Fruit fly (Drosophila melanogaster) whole organism, embryonic: ENCODE measurements around the gene CG5021.

ENCODE experiments used
- Aef1 ChIP-seq: fragments of 200-800 bp; sonication (Bioruptor generic); IDR thresholded peaks from 3 replicates; pipeline ENCODE4 v1.3.6; 2022; ENCODE audit warnings: missing biosample characterization, missing genetic modification characterization
- Antp ChIP-seq: fragments of 200-800 bp; sonication (Bioruptor generic); optimal IDR thresholded peaks from 3 replicates; lab custom pipeline; 2016; ENCODE audit warnings: missing biosample characterization, missing genetic modification characterization
- BEAF-32 ChIP-seq: fragments of 200-800 bp; sonication (Bioruptor generic); optimal IDR thresholded peaks from 3 replicates; lab custom pipeline; 2017; ENCODE audit warnings: missing biosample characterization, missing genetic modification characterization, mild to moderate bottlenecking, moderate library complexity, missing genetic modification reagents
- Bgb ChIP-seq: fragments of 200-800 bp; sonication (Bioruptor generic); IDR thresholded peaks from 2 replicates; pipeline ENCODE4 v1.3.6; 2022; ENCODE audit warnings: missing biosample characterization, missing genetic modification characterization; ENCODE audit not compliant: partially characterized antibody
- CG12299 ChIP-seq: fragments of 200-800 bp; sonication (Bioruptor generic); optimal IDR thresholded peaks from 2 replicates; lab custom pipeline; 2018; ENCODE audit warnings: missing biosample characterization, mild to moderate bottlenecking, missing genetic modification characterization
- CG13775 ChIP-seq: fragments of 200-800 bp; sonication (Bioruptor generic); optimal IDR thresholded peaks from 3 replicates; lab custom pipeline; 2017; ENCODE audit warnings: missing biosample characterization, mild to moderate bottlenecking, missing genetic modification characterization
- CG14860 ChIP-seq: fragments of 200-800 bp; sonication (Bioruptor generic); IDR thresholded peaks from 3 replicates; pipeline ENCODE4 v1.3.6; 2022; ENCODE audit warnings: missing biosample characterization, missing genetic modification characterization; ENCODE audit not compliant: partially characterized antibody
- CG15696 ChIP-seq: fragments of 200-800 bp; sonication (Bioruptor generic); optimal IDR thresholded peaks from 2 replicates; lab custom pipeline; 2019; ENCODE audit warnings: missing biosample characterization, mild to moderate bottlenecking, missing genetic modification characterization, moderate library complexity
- CG16813 ChIP-seq: fragments of 200-800 bp; sonication (Bioruptor generic); IDR thresholded peaks from 3 replicates; pipeline ENCODE4 v1.3.6; 2022; ENCODE audit warnings: missing biosample characterization, missing genetic modification characterization; ENCODE audit not compliant: partially characterized antibody
- CG17385 ChIP-seq: fragments of 200-800 bp; sonication (Bioruptor generic); optimal IDR thresholded peaks from 3 replicates; lab custom pipeline; 2018; ENCODE audit warnings: missing biosample characterization, mild to moderate bottlenecking, missing genetic modification characterization
- CG2889 ChIP-seq: fragments of 200-800 bp; sonication (Bioruptor generic); IDR thresholded peaks from 3 replicates; pipeline ENCODE4 v1.3.6; 2022; ENCODE audit warnings: missing biosample characterization, missing genetic modification characterization
- CG3726 ChIP-seq: fragments of 200-800 bp; sonication (Bioruptor generic); IDR thresholded peaks from 3 replicates; pipeline ENCODE4, ENCODE4 v1.3.6; 2022; ENCODE audit warnings: missing biosample characterization, missing genetic modification characterization
- CG4424 ChIP-seq: fragments of 200-800 bp; sonication (Bioruptor generic); optimal IDR thresholded peaks from 3 replicates; lab custom pipeline; 2016; ENCODE audit warnings: missing biosample characterization, missing genetic modification characterization
- CG4617 ChIP-seq: fragments of 200-800 bp; sonication (Bioruptor generic); optimal IDR thresholded peaks from 3 replicates; lab custom pipeline; 2016; ENCODE audit warnings: missing biosample characterization, missing genetic modification characterization, borderline replicate concordance
- CG5180 ChIP-seq: fragments of 200-800 bp; sonication (Bioruptor generic); optimal IDR thresholded peaks from 3 replicates; lab custom pipeline; 2017; ENCODE audit warnings: missing biosample characterization, missing genetic modification characterization, mild to moderate bottlenecking, moderate library complexity, missing genetic modification reagents
- CG7745 ChIP-seq: fragments of 200-800 bp; sonication (Bioruptor generic); optimal IDR thresholded peaks from 2 replicates; lab custom pipeline; 2018; ENCODE audit warnings: missing biosample characterization, mild to moderate bottlenecking, missing genetic modification characterization, moderate library complexity
- CG7786 ChIP-seq: fragments of 200-800 bp; sonication (Bioruptor generic); optimal IDR thresholded peaks from 2 replicates; lab custom pipeline; 2016; ENCODE audit warnings: missing biosample characterization, missing genetic modification characterization
- CG8281 ChIP-seq: fragments of 200-800 bp; sonication (Bioruptor generic); optimal IDR thresholded peaks from 2 replicates; lab custom pipeline; 2018; ENCODE audit warnings: missing biosample characterization, mild to moderate bottlenecking, missing genetic modification characterization, moderate library complexity
- CG8388 ChIP-seq: fragments of 200-800 bp; sonication (Bioruptor generic); optimal IDR thresholded peaks from 2 replicates; lab custom pipeline; 2019; ENCODE audit warnings: missing biosample characterization, mild to moderate bottlenecking, missing genetic modification characterization, moderate library complexity
- CG9797 ChIP-seq: fragments of 200-800 bp; sonication (Bioruptor generic); optimal IDR thresholded peaks from 3 replicates; lab custom pipeline; 2018; ENCODE audit warnings: missing biosample characterization, mild to moderate bottlenecking, missing genetic modification characterization
- CrebB ChIP-seq: fragments of 200-800 bp; sonication (Bioruptor generic); optimal IDR thresholded peaks from 3 replicates; lab custom pipeline; 2018; ENCODE audit warnings: missing biosample characterization, mild to moderate bottlenecking, missing genetic modification characterization
- E2f1 ChIP-seq: fragments of 200-800 bp; sonication (Bioruptor generic); IDR thresholded peaks from 2 replicates; pipeline ENCODE4 v1.3.6; 2022; ENCODE audit warnings: missing biosample characterization, missing genetic modification characterization
- Ets97D ChIP-seq: fragments of 200-800 bp; sonication (Bioruptor generic); optimal IDR thresholded peaks from 3 replicates; lab custom pipeline; 2016; ENCODE audit warnings: missing biosample characterization, missing genetic modification characterization
- Med ChIP-seq: fragments of 200-800 bp; sonication (Bioruptor generic); peaks from one replicate; lab custom pipeline; 2016; ENCODE audit warnings: missing biosample characterization, missing genetic modification characterization, mild to moderate bottlenecking, inconsistent platforms, moderate library complexity
- Nf-YC ChIP-seq: fragments of 200-800 bp; optimal IDR thresholded peaks from 3 replicates; lab custom pipeline; 2019; ENCODE audit warnings: missing biosample characterization, mild to moderate bottlenecking, missing genetic modification characterization, moderate library complexity
- NfI ChIP-seq: fragments of 200-800 bp; sonication (Bioruptor generic); optimal IDR thresholded peaks from 3 replicates; lab custom pipeline; 2018; ENCODE audit warnings: missing biosample characterization, mild to moderate bottlenecking, missing genetic modification characterization, moderate library complexity
- Oli ChIP-seq: fragments of 200-800 bp; sonication (Bioruptor generic); optimal IDR thresholded peaks from 2 replicates; lab custom pipeline; 2018; ENCODE audit warnings: missing biosample characterization, mild to moderate bottlenecking, missing genetic modification characterization, moderate library complexity
- az2 ChIP-seq: fragments of 200-800 bp; sonication (Bioruptor generic); optimal IDR thresholded peaks from 3 replicates; lab custom pipeline; 2016; ENCODE audit warnings: missing biosample characterization, missing genetic modification characterization
- bsh ChIP-seq, 2 experiments: fragments of 200-800 bp; sonication (Bioruptor generic); optimal IDR thresholded peaks; 2 replicates each; lab custom pipeline; 2017 to 2018; ENCODE audit warnings: mild to moderate bottlenecking in 2 of 2, missing biosample characterization in 2 of 2, missing genetic modification characterization in 2 of 2, moderate library complexity in 1 of 2
- exex ChIP-seq: fragments of 200-800 bp; sonication (Bioruptor generic); optimal IDR thresholded peaks from 4 replicates; lab custom pipeline; 2018; ENCODE audit warnings: missing biosample characterization, mild to moderate bottlenecking, missing genetic modification characterization, moderate library complexity
- fd64A ChIP-seq: fragments of 200-800 bp; sonication (Bioruptor generic); optimal IDR thresholded peaks from 3 replicates; lab custom pipeline; 2018; ENCODE audit warnings: missing biosample characterization, mild to moderate bottlenecking, missing genetic modification characterization
- gcm ChIP-seq: fragments of 200-800 bp; sonication (Bioruptor generic); optimal IDR thresholded peaks from 2 replicates; lab custom pipeline; 2019; ENCODE audit warnings: missing biosample characterization, mild to moderate bottlenecking, missing genetic modification characterization, moderate library complexity
- gfzf ChIP-seq: fragments of 200-800 bp; sonication (Bioruptor generic); optimal IDR thresholded peaks from 2 replicates; lab custom pipeline; 2016; ENCODE audit warnings: missing biosample characterization, mild to moderate bottlenecking, missing genetic modification characterization, moderate library complexity
- grau ChIP-seq: fragments of 200-800 bp; optimal IDR thresholded peaks from 3 replicates; lab custom pipeline; 2019; ENCODE audit warnings: missing biosample characterization, mild to moderate bottlenecking, missing genetic modification characterization, moderate library complexity
- ham ChIP-seq: fragments of 200-800 bp; sonication (Bioruptor generic); IDR thresholded peaks from 2 replicates; pipeline ENCODE4 v1.3.6; 2022; ENCODE audit warnings: missing biosample characterization, missing genetic modification characterization
- her ChIP-seq: fragments of 200-800 bp; sonication (Bioruptor generic); optimal IDR thresholded peaks from 2 replicates; lab custom pipeline; 2016; ENCODE audit warnings: missing biosample characterization, missing genetic modification characterization
- ind ChIP-seq: fragments of 200-800 bp; sonication (Bioruptor generic); optimal IDR thresholded peaks from 3 replicates; lab custom pipeline; 2016; ENCODE audit warnings: missing biosample characterization, missing genetic modification characterization
- ken ChIP-seq: fragments of 200-800 bp; sonication (Bioruptor generic); IDR thresholded peaks from 3 replicates; pipeline ENCODE4 v1.3.6; 2022; ENCODE audit warnings: missing biosample characterization, missing genetic modification characterization
- klu ChIP-seq: fragments of 200-800 bp; sonication (Bioruptor generic); IDR thresholded peaks from 2 replicates; pipeline ENCODE4 v1.3.6; 2022; ENCODE audit warnings: missing biosample characterization, missing genetic modification characterization
- lov ChIP-seq, 2 experiments: fragments of 200-800 bp in 1 of 2; fragments of >200 bp in 1 of 2; sonication (Bioruptor generic) in 1 of 2; IDR thresholded peaks in 1 of 2; optimal IDR thresholded peaks in 1 of 2; 2 replicates in 1 of 2; 3 replicates in 1 of 2; pipeline versions ENCODE4 v1.3.6 to Lab custom; 2017 to 2022; ENCODE audit warnings: missing biosample characterization in 1 of 2, missing genetic modification characterization in 1 of 2
- onecut ChIP-seq: fragments of 200-800 bp; sonication (Bioruptor generic); IDR thresholded peaks from 2 replicates; pipeline ENCODE4 v1.3.6; 2022; ENCODE audit warnings: missing biosample characterization, missing genetic modification characterization
- peb ChIP-seq: fragments of 200-800 bp; sonication (Bioruptor generic); IDR thresholded peaks from 2 replicates; pipeline ENCODE4 v1.3.6; 2022; ENCODE audit warnings: missing biosample characterization, missing genetic modification characterization
- phol ChIP-seq: fragments of 200-800 bp; sonication (Bioruptor generic); optimal IDR thresholded peaks from 3 replicates; lab custom pipeline; 2018; ENCODE audit warnings: missing biosample characterization, mild to moderate bottlenecking, missing genetic modification characterization, moderate library complexity
- pita ChIP-seq: fragments of 200-800 bp; sonication (Bioruptor generic); optimal IDR thresholded peaks from 2 replicates; lab custom pipeline; 2017; ENCODE audit warnings: missing biosample characterization, mild to moderate bottlenecking, missing genetic modification characterization
- pnt ChIP-seq: fragments of 200-800 bp; sonication (Bioruptor generic); optimal IDR thresholded peaks from 3 replicates; lab custom pipeline; 2016; ENCODE audit warnings: missing biosample characterization, missing genetic modification characterization
- slbo ChIP-seq: fragments of 200-800 bp; sonication (Bioruptor generic); IDR thresholded peaks from 2 replicates; pipeline ENCODE4 v1.3.6; 2022; ENCODE audit warnings: missing biosample characterization, missing genetic modification characterization
- slp2 ChIP-seq: fragments of 200-800 bp; sonication (Bioruptor generic); optimal IDR thresholded peaks from 2 replicates; lab custom pipeline; 2016; ENCODE audit warnings: missing biosample characterization, missing genetic modification characterization
- sob ChIP-seq: fragments of 200-800 bp; sonication (Bioruptor generic); IDR thresholded peaks from 2 replicates; pipeline ENCODE4 v1.3.6; 2022; ENCODE audit warnings: missing biosample characterization, missing genetic modification characterization
- vvl ChIP-seq: fragments of 200-800 bp; sonication (Bioruptor generic); IDR thresholded peaks from 2 replicates; pipeline ENCODE4 v1.3.6; 2022; ENCODE audit warnings: missing biosample characterization, missing genetic modification characterization

The CG5021 gene

dm6 chr3L:8997686-8998239 lies 31.1 kb downstream of the CG5021 start, which contains the start of the genes smg and CG5087 (continued):
- TF ChIP-seq CG8281 (tag; lab: Kevin White, UChicago) (no peak), BEAF-32 (peak; percentile 76), CG5180 (GFP tag; lab: Kevin White, UChicago) (no peak), pnt (GFP tag; lab: Kevin White, UChicago) (no peak), CG17385 (no peak), Aef1 (peak; percentile 45; the same call in 2 of the 3 replicates), CG16813 (GFP tag; lab: Robert Waterston, UW) (peak; percentile 63), NfI (peak; percentile 14), peb (GFP tag; lab: Robert Waterston, UW) (no peak), CG15696 (tag; lab: Kevin White, UChicago) (no peak), CG12299 (tag; lab: Kevin White, UChicago) (peak; percentile 35), CG14860 (peak; percentile 51; the same call in 2 of the 3 replicates), CG2889 (GFP tag; lab: Robert Waterston, UW) (no peak), ken (GFP tag; lab: Robert Waterston, UW) (peak; percentile 70), vvl (GFP tag; lab: Robert Waterston, UW) (peak; percentile 85), fd64A (no peak), ham (GFP tag; lab: Robert Waterston, UW) (no peak), Antp (GFP tag; lab: Kevin White, UChicago) (peak; percentile 56), CrebB (tag; lab: Kevin White, UChicago) (peak; percentile 24), Ets97D (peak; percentile 94), grau (tag; lab: Kevin White, UChicago) (peak; percentile 23), Nf-YC (tag; lab: Kevin White, UChicago) (peak; percentile 58), CG8388 (no peak), her (GFP tag; lab: Kevin White, UChicago) (peak; percentile 68), Med (GFP tag; lab: Kevin White, UChicago) (peak; percentile 92), CG7786 (GFP tag; lab: Kevin White, UChicago) (peak; percentile 8), phol (peak; percentile 72), CG4424 (GFP tag; lab: Kevin White, UChicago) (peak; percentile 36), lov (optimal IDR thresholded peaks at IDR 0.05; lab: Kevin White, UChicago) (no peak), lov (GFP tag; IDR thresholded peaks at IDR 0.05; lab: Robert Waterston, UW) (no peak), CG3726 (GFP tag; lab: Robert Waterston, UW) (no peak), CG7745 (tag; lab: Kevin White, UChicago) (peak; percentile 79), CG9797 (GFP tag; lab: Kevin White, UChicago) (peak; percentile 97), slp2 (GFP tag; lab: Kevin White, UChicago) (no peak), gcm (GFP tag; lab: Kevin White, UChicago) (no peak), gfzf (peak; percentile 100), sob (GFP tag; lab: Robert Waterston, UW) (peak; percentile 70), CG4617 (GFP tag; lab: Kevin White, UChicago) (peak; percentile 98), klu (no peak), CG13775 (GFP tag; lab: Kevin White, UChicago) (no peak), Oli (tag; lab: Kevin White, UChicago) (no peak), onecut (GFP tag; lab: Robert Waterston, UW) (peak; percentile 63), exex (peak; percentile 67), bsh (GFP tag; optimal IDR thresholded peaks at IDR 0.05; lab: Kevin White, UChicago) (no peak), slbo (GFP tag; lab: Robert Waterston, UW) (peak; percentile 81), az2 (GFP tag; lab: Kevin White, UChicago) (peak; percentile 14), Bgb (GFP tag; lab: Robert Waterston, UW) (peak; percentile 73; the same call in 1 of the 2 replicates), E2f1 (GFP tag; lab: Robert Waterston, UW) (peak; percentile 14; the same call in 1 of the 2 replicates), ind (GFP tag; lab: Kevin White, UChicago) (peak; percentile 17), pita (GFP tag; lab: Kevin White, UChicago) (peak; percentile 97)
